Worm (Caenorhabditis elegans): Measurements from ENCODE around the gene phf-5.

phf-5 gene

DNA sequence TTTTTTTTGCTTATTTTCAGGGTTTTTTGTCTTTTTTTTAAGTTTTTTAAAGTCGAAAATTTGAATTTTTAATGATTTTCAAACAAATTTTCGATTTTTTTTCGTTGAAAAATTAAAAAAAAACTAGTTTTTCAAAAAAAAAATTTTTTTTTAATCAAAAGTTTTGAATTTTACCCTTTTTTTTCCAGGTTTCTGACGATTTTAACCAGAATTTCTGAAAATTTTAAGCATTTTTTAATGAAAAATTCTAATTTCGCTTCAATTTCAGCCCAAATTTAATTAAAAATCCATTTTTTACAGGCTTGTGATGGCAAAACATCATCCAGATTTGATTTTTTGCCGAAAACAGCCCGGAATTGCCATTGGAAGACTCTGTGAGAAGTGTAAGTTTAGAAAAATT is at the start of gene phf-5:
Gene phf-5 (plus strand): TSS at position 301 of the 400 bp plus-strand sequence.
- no peak for TF ChIP-seq nhr-77 (tag; optimal IDR thresholded peaks at IDR 0.05)
- TF ChIP-seq ztf-1 (GFP tag; conservative IDR thresholded peaks at IDR 0.05), result no peak
- TF ChIP-seq mdl-1 (tag; optimal IDR thresholded peaks at IDR 0.05), result no peak
- TF ChIP-seq elt-3 (tag; optimal IDR thresholded peaks at IDR 0.05), result no peak
- no peak for TF ChIP-seq blmp-1 (tag; optimal IDR thresholded peaks at IDR 0.05; ENCODE audit: insufficient read depth)
- TF ChIP-seq R02D3.7 (tag; optimal IDR thresholded peaks at IDR 0.05), result no peak
- no peak for TF ChIP-seq nhr-129 (tag; optimal IDR thresholded peaks at IDR 0.05)
- TF ChIP-seq C34F6.9 (tag; optimal IDR thresholded peaks at IDR 0.05), result no peak
- TF ChIP-seq unc-62 (GFP tag; optimal IDR thresholded peaks at IDR 0.05), result no peak
- no peak for TF ChIP-seq alr-1 (tag; optimal IDR thresholded peaks at IDR 0.05)
- TF ChIP-seq nhr-12 (tag; optimal IDR thresholded peaks at IDR 0.05), result no peak
- no peak for TF ChIP-seq ceh-16 (tag; optimal IDR thresholded peaks at IDR 0.05)
- no peak for TF ChIP-seq mbf-1 (tag; optimal IDR thresholded peaks at IDR 0.05)
- no peak for TF ChIP-seq ztf-11 (tag; optimal IDR thresholded peaks at IDR 0.05)
- TF ChIP-seq nhr-6 (tag; optimal IDR thresholded peaks at IDR 0.05), result no peak
- no peak for TF ChIP-seq F13H6.1 (tag; optimal IDR thresholded peaks at IDR 0.05)
- no peak for TF ChIP-seq lin-39 (tag; optimal IDR thresholded peaks at IDR 0.05)
- TF ChIP-seq gmeb-1 (tag; optimal IDR thresholded peaks at IDR 0.05), result no peak
- TF ChIP-seq nhr-25 (tag; optimal IDR thresholded peaks at IDR 0.05), result no peak

DNA sequence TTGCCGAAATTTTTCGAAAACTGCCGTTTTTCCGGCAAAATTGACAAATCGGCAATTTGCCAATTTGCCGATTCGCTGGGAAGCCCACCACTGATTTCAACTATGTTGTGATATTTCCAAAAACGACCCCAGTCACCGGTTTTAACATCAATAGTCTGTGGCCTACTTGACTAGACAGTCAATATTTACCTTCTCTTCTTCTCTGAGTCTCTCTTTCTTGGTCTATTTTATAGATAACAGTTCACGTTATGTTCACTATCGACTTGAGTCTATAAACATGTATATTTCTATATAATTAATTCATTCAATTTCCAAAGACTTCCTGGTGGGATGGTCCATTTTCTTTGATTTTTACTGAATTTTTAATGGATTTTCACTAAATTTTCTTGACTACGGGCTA is 48.6 kb upstream of the phf-5 start:
- TF ChIP-seq nhr-77 (tag; optimal IDR thresholded peaks at IDR 0.05) (no peak), fos-1 (tag; optimal IDR thresholded peaks at IDR 0.05) (peak; percentile 16), nhr-129 (tag; optimal IDR thresholded peaks at IDR 0.05) (no peak), lin-13 (GFP tag; optimal IDR thresholded peaks at IDR 0.05) (no peak), egl-27 (tag; optimal IDR thresholded peaks at IDR 0.05) (no peak), sma-9 (GFP tag; optimal IDR thresholded peaks at IDR 0.05) (peak; percentile 12), sma-9 (tag; optimal IDR thresholded peaks at IDR 0.05) (no peak), lsy-2 (tag; optimal IDR thresholded peaks at IDR 0.05) (no peak), sem-4 (tag; optimal IDR thresholded peaks at IDR 0.05) (no peak), elt-1 (tag; optimal IDR thresholded peaks at IDR 0.05) (no peak), mab-5 (tag; optimal IDR thresholded peaks at IDR 0.05) (no peak)

DNA sequence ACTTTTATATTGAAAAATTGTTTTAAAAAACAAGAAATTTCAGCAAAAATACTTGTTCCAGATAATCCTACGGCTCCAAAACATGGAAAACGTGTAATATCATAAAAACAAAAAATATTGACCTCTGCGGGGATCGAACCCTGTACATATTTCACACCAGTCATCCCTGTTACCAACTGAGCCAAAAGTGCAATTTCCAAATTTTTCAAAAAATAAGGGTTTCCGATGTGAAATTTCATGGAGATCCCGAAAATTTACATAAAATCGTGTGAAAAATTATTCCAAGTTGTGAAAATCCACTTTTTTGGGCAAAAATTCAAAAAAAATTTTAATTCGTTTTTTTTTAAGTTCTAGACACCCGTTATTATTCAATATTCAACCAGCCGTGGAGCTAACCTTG is 39.2 kb upstream of the phf-5 start:
- no peak for TF ChIP-seq lin-39 (tag; optimal IDR thresholded peaks at IDR 0.05)
- no peak for TF ChIP-seq mbf-1 (tag; optimal IDR thresholded peaks at IDR 0.05)
- TF ChIP-seq mdl-1 (tag; optimal IDR thresholded peaks at IDR 0.05), result no peak

DNA sequence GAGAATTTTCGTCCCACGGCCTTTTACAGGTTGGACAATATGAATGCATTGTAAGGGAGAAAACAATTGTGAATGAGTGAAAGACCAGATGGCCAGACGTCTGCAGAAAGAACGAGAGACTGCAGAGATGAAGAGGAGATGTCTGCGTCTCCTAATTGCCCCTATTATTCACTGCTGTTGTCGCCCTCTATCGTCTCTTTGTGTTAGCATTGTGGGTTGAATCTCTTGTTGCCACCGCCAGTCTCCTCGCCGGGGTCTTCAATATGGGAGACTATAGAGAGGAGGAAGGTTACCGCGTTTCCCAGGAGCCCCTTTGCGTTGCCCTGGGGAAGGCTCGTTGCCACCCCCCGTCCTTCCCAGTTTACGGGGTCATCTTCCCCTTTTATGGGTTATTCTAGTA is 38.5 kb upstream of the phf-5 start, which contains the start of gene Y54F10BM.9:
Gene Y54F10BM.9 (minus strand): TSS at position 61 of the 400 bp plus-strand sequence.
- no peak for TF ChIP-seq nhr-10 (tag; optimal IDR thresholded peaks at IDR 0.05)
- TF ChIP-seq lin-13 (GFP tag; optimal IDR thresholded peaks at IDR 0.05), result no peak
- TF ChIP-seq blmp-1 (tag; optimal IDR thresholded peaks at IDR 0.05; ENCODE audit: insufficient read depth), result no peak
- no peak for TF ChIP-seq unc-39 (tag; optimal IDR thresholded peaks at IDR 0.05)
- TF ChIP-seq gmeb-1 (tag; optimal IDR thresholded peaks at IDR 0.05), result no peak
- TF ChIP-seq mab-5 (tag; optimal IDR thresholded peaks at IDR 0.05), result no peak
- TF ChIP-seq lin-11 (tag; optimal IDR thresholded peaks at IDR 0.05), result peak; percentile 47
- no peak for TF ChIP-seq nhr-23 (tag; optimal IDR thresholded peaks at IDR 0.05)
- peak; percentile 47 for TF ChIP-seq C34F6.9 (tag; optimal IDR thresholded peaks at IDR 0.05)
- no peak for TF ChIP-seq ceh-82 (tag; optimal IDR thresholded peaks at IDR 0.05)
- peak; percentile 70 for TF ChIP-seq unc-55 (GFP tag; optimal IDR thresholded peaks at IDR 0.05)
- peak in 1 of 2 experiments; percentile 38 for TF ChIP-seq lsy-2 (tag; optimal IDR thresholded peaks at IDR 0.05)
- TF ChIP-seq snpc-4 (tag; optimal IDR thresholded peaks at IDR 0.05), result no peak
- TF ChIP-seq nhr-77 (tag; optimal IDR thresholded peaks at IDR 0.05), result no peak
- TF ChIP-seq elt-3 (tag; optimal IDR thresholded peaks at IDR 0.05), result no peak
- TF ChIP-seq nhr-129 (tag; optimal IDR thresholded peaks at IDR 0.05), result peak; percentile 59
- TF ChIP-seq peb-1 (tag; optimal IDR thresholded peaks at IDR 0.05), result no peak
- TF ChIP-seq nhr-12 (tag; optimal IDR thresholded peaks at IDR 0.05), result no peak
- TF ChIP-seq ztf-11 (tag; optimal IDR thresholded peaks at IDR 0.05), result no peak
- TF ChIP-seq ZK546.5 (tag; optimal IDR thresholded peaks at IDR 0.05), result no peak
- no peak for TF ChIP-seq crh-2 (tag; optimal IDR thresholded peaks at IDR 0.05)
- no peak for TF ChIP-seq mdl-1 (tag; optimal IDR thresholded peaks at IDR 0.05)
